Worm (Caenorhabditis elegans) whole organism, L4 larva: ENCODE results near the gene gas-1.

Experiments used
- D1046.2 ChIP-seq: fragments of 200-800 bp; sonication (Bioruptor generic); IDR thresholded peaks from 2 replicates; pipeline ENCODE4 v1.3.6; 2022; ENCODE audit warnings: missing genetic modification characterization, missing compliant biosample characterization
- F37D6.2 ChIP-seq: sonication (generic microtip); optimal IDR thresholded peaks from 2 replicates; lab custom pipeline; 2016; ENCODE audit warnings: mild to moderate bottlenecking, missing genetic modification characterization, missing compliant biosample characterization
- T20F7.1 ChIP-seq: fragments of 200-800 bp; sonication (Bioruptor generic); optimal IDR thresholded peaks from 2 replicates; lab custom pipeline; 2018; ENCODE audit warnings: mild to moderate bottlenecking, missing genetic modification characterization, missing compliant biosample characterization
- Y48G9A.11 ChIP-seq: fragments of 200-800 bp; sonication (Bioruptor generic); IDR thresholded peaks from 2 replicates; pipeline ENCODE4 v1.3.6; 2022; ENCODE audit warnings: missing genetic modification reagents, missing genetic modification characterization, missing compliant biosample characterization
- ZK337.2 ChIP-seq: fragments of 200-800 bp; sonication (Bioruptor generic); IDR thresholded peaks from 2 replicates; pipeline ENCODE4 v1.3.6; 2022; ENCODE audit warnings: missing genetic modification reagents, missing genetic modification characterization, missing compliant biosample characterization
- ZK546.5 ChIP-seq, 2 experiments: sonication (generic microtip); optimal IDR thresholded peaks; 2 replicates each; lab custom pipeline; 2017; ENCODE audit warnings: missing biosample characterization in 2 of 2, missing genetic modification characterization in 2 of 2
- aha-1 ChIP-seq: fragments of 150-350 bp; peaks from one replicate; lab custom pipeline; 2014; ENCODE audit warnings: missing biosample characterization, missing genetic modification characterization
- attf-4 ChIP-seq: sonication (generic microtip); optimal IDR thresholded peaks from 3 replicates; lab custom pipeline; 2017; ENCODE audit warnings: missing biosample characterization, missing genetic modification characterization
- ceh-28 ChIP-seq: fragments of 150-350 bp; optimal IDR thresholded peaks from 2 replicates; lab custom pipeline; 2014; ENCODE audit warnings: missing biosample characterization, missing genetic modification reagents, missing genetic modification characterization
- ctbp-1 ChIP-seq: fragments of 200-800 bp; sonication (Bioruptor generic); IDR thresholded peaks from 2 replicates; pipeline ENCODE4 v1.3.6; 2022; ENCODE audit warnings: missing genetic modification reagents, missing genetic modification characterization, missing compliant biosample characterization
- daf-16 ChIP-seq, 3 experiments: sonication (generic microtip); optimal IDR thresholded peaks; 2 replicates each; lab custom pipeline; 2016 to 2017; ENCODE audit warnings: missing genetic modification characterization in 3 of 3, missing genetic modification reagents in 3 of 3, mild to moderate bottlenecking in 2 of 3, missing compliant biosample characterization in 2 of 3, missing biosample characterization in 1 of 3, moderate library complexity in 1 of 3
- daf-19 ChIP-seq: fragments of 200-800 bp; sonication (Bioruptor generic); conservative IDR thresholded peaks from 2 replicates; pipeline ENCODE4 v1.3.6; 2022; ENCODE audit warnings: missing genetic modification characterization, missing compliant biosample characterization
- dmd-6 ChIP-seq: fragments of 200-800 bp; sonication (Bioruptor generic); IDR thresholded peaks from 2 replicates; pipeline ENCODE4 v1.3.6; 2022; ENCODE audit warnings: missing genetic modification reagents, missing genetic modification characterization, missing compliant biosample characterization
- dmd-8 ChIP-seq: fragments of 200-800 bp; sonication (Bioruptor generic); IDR thresholded peaks from 2 replicates; pipeline ENCODE4 v1.3.6; 2022; ENCODE audit warnings: missing genetic modification characterization, missing compliant biosample characterization
- dpl-1 ChIP-seq: fragments of 150-350 bp; optimal IDR thresholded peaks from 2 replicates; lab custom pipeline; 2014; ENCODE audit warnings: missing biosample characterization, missing genetic modification reagents, missing genetic modification characterization
- dve-1 ChIP-seq: sonication (generic microtip); optimal IDR thresholded peaks from 2 replicates; lab custom pipeline; 2017; ENCODE audit warnings: antibody characterized with exemption, mild to moderate bottlenecking, missing genetic modification characterization, missing compliant biosample characterization; ENCODE audit not compliant: insufficient read depth
- egl-43 ChIP-seq: fragments of 200-800 bp; sonication (Bioruptor generic); IDR thresholded peaks from 2 replicates; pipeline ENCODE4 v1.3.6; 2022; ENCODE audit warnings: missing genetic modification reagents, missing genetic modification characterization, missing compliant biosample characterization
- fkh-10 ChIP-seq: fragments of 150-350 bp; optimal IDR thresholded peaks from 2 replicates; lab custom pipeline; 2014; ENCODE audit warnings: missing biosample characterization, missing genetic modification reagents, missing genetic modification characterization
- hlh-11 ChIP-seq: fragments of 200-800 bp; sonication (Bioruptor generic); optimal IDR thresholded peaks from 2 replicates; lab custom pipeline; 2018; ENCODE audit warnings: mild to moderate bottlenecking, missing genetic modification characterization, missing compliant biosample characterization
- hmg-1.1 ChIP-seq: fragments of 200-800 bp; sonication (Bioruptor generic); IDR thresholded peaks from 2 replicates; pipeline ENCODE4 v1.3.6; 2022; ENCODE audit warnings: missing genetic modification reagents, missing genetic modification characterization, missing compliant biosample characterization
- jun-1 ChIP-seq: fragments of 150-350 bp; optimal IDR thresholded peaks from 2 replicates; lab custom pipeline; 2014; ENCODE audit warnings: missing biosample characterization, missing genetic modification reagents, missing genetic modification characterization
- lim-7 ChIP-seq: fragments of 200-800 bp; sonication (Bioruptor generic); IDR thresholded peaks from 2 replicates; pipeline ENCODE4 v1.3.6; 2022; ENCODE audit warnings: missing genetic modification characterization, missing compliant biosample characterization
- lin-1 ChIP-seq: fragments of 200-800 bp; sonication (Bioruptor generic); IDR thresholded peaks from 2 replicates; pipeline ENCODE4 v1.3.6; 2022; ENCODE audit warnings: missing genetic modification reagents, missing genetic modification characterization, missing compliant biosample characterization
- lin-29 ChIP-seq: fragments of 200-800 bp; sonication (Bioruptor generic); IDR thresholded peaks from 2 replicates; pipeline ENCODE4 v1.3.6; 2022; ENCODE audit warnings: missing genetic modification reagents, missing genetic modification characterization, missing compliant biosample characterization
- lin-38 ChIP-seq: fragments of 200-800 bp; sonication (Bioruptor generic); IDR thresholded peaks from 2 replicates; pipeline ENCODE4 v1.3.6; 2022; ENCODE audit warnings: missing genetic modification reagents, missing genetic modification characterization, missing compliant biosample characterization
- madf-9 ChIP-seq: fragments of 200-800 bp; sonication (Bioruptor generic); conservative IDR thresholded peaks from 2 replicates; pipeline ENCODE4 v1.3.6; 2022; ENCODE audit warnings: missing genetic modification reagents, missing genetic modification characterization, missing compliant biosample characterization
- mep-1 ChIP-seq: fragments of 150-350 bp; sonication (generic microtip); optimal IDR thresholded peaks from 3 replicates; lab custom pipeline; 2014; ENCODE audit warnings: missing biosample characterization, missing genetic modification characterization
- mxl-2 ChIP-seq: fragments of 200-800 bp; sonication (Bioruptor generic); conservative IDR thresholded peaks from 2 replicates; pipeline ENCODE4 v1.3.6; 2022; ENCODE audit warnings: missing genetic modification reagents, missing genetic modification characterization, missing compliant biosample characterization
- mxl-3 ChIP-seq: fragments of 200-800 bp; sonication (Bioruptor generic); optimal IDR thresholded peaks from 2 replicates; lab custom pipeline; 2018; ENCODE audit warnings: mild to moderate bottlenecking, missing genetic modification characterization, missing compliant biosample characterization
- nhr-237 ChIP-seq: sonication (generic microtip); optimal IDR thresholded peaks from 2 replicates; lab custom pipeline; 2017; ENCODE audit warnings: missing biosample characterization, missing genetic modification characterization
- nhr-25 ChIP-seq: sonication (generic microtip); optimal IDR thresholded peaks from 2 replicates; lab custom pipeline; 2017; ENCODE audit warnings: missing genetic modification characterization, mild to moderate bottlenecking, missing compliant biosample characterization, antibody characterized with exemption, moderate library complexity, borderline replicate concordance; ENCODE audit not compliant: insufficient read depth
- nhr-42 ChIP-seq: fragments of 200-800 bp; sonication (Bioruptor generic); IDR thresholded peaks from 2 replicates; pipeline ENCODE4 v1.3.6; 2022; ENCODE audit warnings: missing genetic modification characterization, missing compliant biosample characterization
- nhr-48 ChIP-seq: sonication (generic microtip); optimal IDR thresholded peaks from 2 replicates; lab custom pipeline; 2016; ENCODE audit warnings: mild to moderate bottlenecking, missing genetic modification characterization, missing compliant biosample characterization
- nhr-6 ChIP-seq: fragments of 150-350 bp; optimal IDR thresholded peaks from 2 replicates; lab custom pipeline; 2014; ENCODE audit warnings: missing biosample characterization, missing genetic modification characterization
- saeg-2 ChIP-seq: fragments of 200-800 bp; sonication (Bioruptor generic); IDR thresholded peaks from 2 replicates; pipeline ENCODE4 v1.3.6; 2022; ENCODE audit warnings: missing genetic modification reagents, missing genetic modification characterization, missing compliant biosample characterization
- set-16 ChIP-seq: fragments of 200-800 bp; sonication (Bioruptor generic); IDR thresholded peaks from 2 replicates; pipeline ENCODE4 v1.3.6; 2022; ENCODE audit warnings: missing genetic modification reagents, missing genetic modification characterization, missing compliant biosample characterization
- snpc-1.2 ChIP-seq: fragments of 200-800 bp; sonication (Bioruptor generic); IDR thresholded peaks from 2 replicates; pipeline ENCODE4 v1.3.6; 2022; ENCODE audit warnings: missing genetic modification reagents, missing genetic modification characterization, missing compliant biosample characterization
- snpc-4 ChIP-seq: fragments of 150-350 bp; optimal IDR thresholded peaks from 2 replicates; lab custom pipeline; 2014; ENCODE audit warnings: missing biosample characterization, missing genetic modification characterization
- tra-1 ChIP-seq: fragments of 200-800 bp; sonication (Bioruptor generic); IDR thresholded peaks from 2 replicates; pipeline ENCODE4 v1.3.6; 2022; ENCODE audit warnings: missing genetic modification reagents, missing genetic modification characterization, missing compliant biosample characterization
- unc-62 ChIP-seq, 3 experiments: fragments of 150-350 bp in 1 of 3; sonication (generic microtip); optimal IDR thresholded peaks in 2 of 3; peaks in 1 of 3; 1 replicate in 1 of 3; 2 replicates in 2 of 3; lab custom pipeline; 2014 to 2017; ENCODE audit warnings: missing biosample characterization in 3 of 3, missing genetic modification characterization in 3 of 3, missing genetic modification reagents in 3 of 3, missing genotype in 1 of 3
- vab-7 ChIP-seq: fragments of 200-800 bp; sonication (Bioruptor generic); IDR thresholded peaks from 2 replicates; pipeline ENCODE4 v1.3.6; 2022; ENCODE audit warnings: missing genetic modification reagents, missing genetic modification characterization, missing compliant biosample characterization
- zfp-3 ChIP-seq: fragments of 200-800 bp; sonication (Bioruptor generic); conservative IDR thresholded peaks from 2 replicates; pipeline ENCODE4 v1.3.6; 2022; ENCODE audit warnings: missing genetic modification reagents, missing genetic modification characterization, missing compliant biosample characterization
- ztf-11 ChIP-seq: fragments of 150-350 bp; optimal IDR thresholded peaks from 2 replicates; lab custom pipeline; 2014; ENCODE audit warnings: missing biosample characterization, missing genetic modification characterization

gas-1 gene

DNA sequence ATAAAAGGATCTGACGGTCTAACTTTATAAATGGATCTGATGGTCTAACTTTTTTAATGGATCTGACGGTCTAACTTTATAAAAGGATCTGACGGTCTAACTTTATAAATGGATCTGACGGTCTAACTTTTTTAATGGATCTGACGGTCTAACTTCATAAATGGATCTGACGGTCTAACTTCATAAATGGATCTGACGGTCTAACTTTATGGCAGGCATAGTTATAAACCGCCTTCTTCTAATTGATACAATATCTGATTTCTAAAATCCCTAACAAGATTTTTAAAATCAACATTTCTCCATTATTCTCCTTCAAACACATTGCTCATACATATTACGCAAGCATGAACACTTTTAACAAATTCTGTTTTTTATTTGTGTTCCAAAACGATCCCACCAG lies 6.9 kb upstream of the gas-1 start, which contains the start of gene K09A9.8:
K09A9.8 (minus strand) TSS at position 101 of the 400 bp plus-strand sequence.
- no peak for TF ChIP-seq attf-4 (tag; lab: Kevin White, UChicago)
- TF ChIP-seq ZK546.5 (tag; optimal IDR thresholded peaks at IDR 0.05; lab: Kevin White, UChicago): no peak
- TF ChIP-seq ctbp-1 (GFP tag; lab: Robert Waterston, UW): no peak
- TF ChIP-seq mxl-2: no peak
- TF ChIP-seq jun-1: no peak
- TF ChIP-seq D1046.2 (GFP tag; lab: Robert Waterston, UW): no peak
- TF ChIP-seq dpl-1 (GFP tag; lab: Kevin White, UChicago): no peak
- no peak for TF ChIP-seq ZK337.2
- TF ChIP-seq daf-19 (GFP tag; lab: Robert Waterston, UW): no peak
- TF ChIP-seq mxl-3 (GFP tag; lab: Kevin White, UChicago): no peak
- TF ChIP-seq nhr-48 (tag; lab: Kevin White, UChicago): no peak
- TF ChIP-seq ztf-11 (tag; lab: Kevin White, UChicago): no peak
- TF ChIP-seq nhr-42: no peak
- TF ChIP-seq F37D6.2: no peak
- no peak for TF ChIP-seq snpc-1.2 (GFP tag; lab: Robert Waterston, UW)

DNA sequence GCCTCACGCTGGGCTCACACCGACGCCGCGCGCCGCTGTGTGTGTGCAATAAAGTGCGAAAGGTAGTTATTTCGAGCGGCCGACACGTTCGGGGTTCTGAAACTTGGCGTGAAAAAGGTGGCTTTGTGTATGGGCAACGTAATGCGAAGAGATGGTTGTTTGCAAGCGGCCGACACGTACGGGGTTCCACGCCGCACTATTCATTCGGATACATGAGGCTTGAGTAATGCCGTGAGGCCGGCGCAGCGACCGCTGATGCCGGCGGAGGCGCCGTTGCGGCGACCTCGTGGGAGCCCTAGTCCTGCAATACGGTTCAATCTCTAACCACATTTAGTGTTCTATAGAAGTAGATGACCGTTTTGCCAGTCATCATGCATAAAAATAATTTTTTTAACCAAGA lies 3.8 kb upstream of the gas-1 start:
- TF ChIP-seq aha-1 (tag; lab: Kevin White, UChicago): peak; percentile 11
- no peak for TF ChIP-seq lin-1 (GFP tag; lab: Robert Waterston, UW)
- TF ChIP-seq set-16 (GFP tag; lab: Robert Waterston, UW): peak; percentile 70
- TF ChIP-seq, all 104 proteins: peak for 2

DNA sequence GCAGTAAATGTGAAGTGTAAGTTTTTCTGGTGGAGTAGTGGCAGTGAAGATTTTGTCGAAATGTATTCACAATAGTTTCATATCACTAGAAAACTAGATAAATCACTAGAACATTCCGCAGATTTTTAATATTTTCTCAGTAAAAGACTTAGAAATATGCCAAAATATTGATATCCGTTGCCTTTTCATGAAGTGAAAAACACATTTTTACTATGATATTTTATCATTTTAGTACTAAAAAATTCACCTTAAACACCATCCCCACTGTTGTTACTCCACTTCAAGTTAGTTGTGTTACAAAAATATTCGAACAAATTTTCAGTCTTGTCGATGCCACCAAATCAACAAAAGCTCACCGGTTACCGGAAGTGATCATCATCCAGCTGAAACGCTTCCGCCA lies 3.2 kb upstream of the gas-1 start:
- TF ChIP-seq unc-62 (GFP tag; optimal IDR thresholded peaks at IDR 0.05 in 1 of 2; lab: Kevin White, UChicago) (peak in 1 of 2 experiments; percentile 62), unc-62 (tag; optimal IDR thresholded peaks at IDR 0.05; lab: Kevin White, UChicago) (no peak), ceh-28 (tag; lab: Kevin White, UChicago) (no peak), set-16 (GFP tag; lab: Robert Waterston, UW) (no peak), egl-43 (no peak), snpc-4 (no peak), hmg-1.1 (no peak), dve-1 (no peak), aha-1 (tag; lab: Kevin White, UChicago) (peak; percentile 80)

DNA sequence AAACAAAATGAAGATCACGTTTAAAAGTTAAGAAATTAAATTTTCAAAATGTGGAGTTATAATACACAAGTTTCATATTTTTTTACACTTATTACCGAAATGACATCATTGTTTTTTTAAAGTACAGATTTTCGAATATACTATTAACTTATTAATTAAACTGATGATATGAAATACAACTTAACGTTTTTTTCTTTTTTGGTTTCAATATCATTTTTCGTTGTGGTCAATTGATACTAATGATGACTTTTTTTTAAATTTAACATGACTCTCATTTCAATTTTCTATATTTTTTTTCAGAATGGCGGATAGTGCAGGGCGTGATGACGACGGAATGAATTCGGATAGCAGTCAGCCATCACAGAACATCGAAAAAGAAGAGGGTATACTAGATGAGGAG lies 871 bp upstream of the gas-1 start, which contains the start of gene usp-33:
usp-33 (plus strand) TSS at position 301 of the 400 bp plus-strand sequence.
- TF ChIP-seq Y48G9A.11 (GFP tag; lab: Robert Waterston, UW) (no peak), nhr-25 (no peak), tra-1 (GFP tag; lab: Robert Waterston, UW) (no peak), dmd-6 (GFP tag; lab: Robert Waterston, UW) (no peak), daf-19 (GFP tag; lab: Robert Waterston, UW) (no peak), mep-1 (tag; lab: Kevin White, UChicago) (no peak), lin-38 (GFP tag; lab: Robert Waterston, UW) (no peak), aha-1 (tag; lab: Kevin White, UChicago) (peak; percentile 21)

DNA sequence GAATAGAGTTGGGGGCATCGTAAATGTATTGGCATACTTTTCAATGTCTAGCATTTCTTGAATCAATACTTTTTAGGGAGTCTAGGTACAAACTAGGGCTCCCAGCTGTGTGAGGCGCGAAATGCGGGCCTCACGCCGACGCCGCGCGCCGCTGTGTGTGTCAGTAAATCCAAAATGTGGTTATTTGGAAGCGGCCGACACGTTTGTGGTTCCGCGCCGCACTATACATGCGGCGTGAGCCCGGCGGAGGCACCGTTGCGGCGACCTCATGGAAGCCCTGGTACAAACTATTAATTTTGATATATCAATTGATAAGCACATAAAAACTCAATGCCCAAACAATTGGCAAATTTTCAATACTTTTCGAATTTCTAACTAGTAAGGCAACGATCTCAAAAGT lies 4.0 kb downstream of the gas-1 start:
- TF ChIP-seq set-16 (GFP tag; lab: Robert Waterston, UW): peak; percentile 42; the same call in 1 of the 2 replicates
- TF ChIP-seq nhr-237 (tag; lab: Kevin White, UChicago): no peak

DNA sequence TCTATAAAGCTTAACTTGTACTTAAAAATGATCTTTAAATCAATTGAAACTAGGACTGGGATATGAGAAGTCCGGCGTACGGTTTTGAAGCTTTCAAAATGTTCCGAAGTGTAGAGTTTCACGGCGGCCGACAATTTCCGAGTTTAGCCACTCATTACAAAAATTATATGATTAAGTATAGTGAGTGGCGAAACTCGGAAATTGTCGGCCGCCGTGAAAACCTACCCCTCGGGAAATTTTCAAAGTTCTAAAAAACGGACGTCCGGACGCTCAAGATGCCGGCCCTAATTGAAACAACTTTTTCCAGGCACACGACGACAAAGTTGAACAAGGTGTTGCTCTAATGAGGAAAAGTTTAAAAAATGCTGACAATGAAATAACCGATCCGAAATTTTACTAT lies 5.1 kb downstream of the gas-1 start:
- TF ChIP-seq zfp-3 (GFP tag; lab: Robert Waterston, UW) (no peak), madf-9 (no peak), dmd-8 (GFP tag; lab: Robert Waterston, UW) (no peak), hlh-11 (tag; lab: Kevin White, UChicago) (no peak), saeg-2 (GFP tag; lab: Robert Waterston, UW) (no peak), vab-7 (GFP tag; lab: Robert Waterston, UW) (no peak), lin-29 (no peak), fkh-10 (GFP tag; lab: Kevin White, UChicago) (no peak), ZK546.5 (tag; optimal IDR thresholded peaks at IDR 0.05; lab: Kevin White, UChicago) (no peak), daf-16 (GFP tag; optimal IDR thresholded peaks at IDR 0.05; lab: Kevin White, UChicago) (no peak), daf-16 (tag; optimal IDR thresholded peaks at IDR 0.05; lab: Kevin White, UChicago) (no peak), nhr-6 (tag; lab: Kevin White, UChicago) (no peak), lim-7 (no peak), T20F7.1 (GFP tag; lab: Kevin White, UChicago) (no peak)
